Fruit fly (Drosophila melanogaster): Measurements from ENCODE around the gene kat80.
A peak's percentile ranks its signal among the peaks of the same experiment; 100 is the strongest.

Gene kat80

dm6 chrX:16278783-16279182, 2.8 kb upstream of the kat80 start:
- TF ChIP-seq tj (GFP tag; optimal IDR thresholded peaks at IDR 0.05): peak; percentile 70
- peak; percentile 68 for TF ChIP-seq CG12768 (GFP tag; optimal IDR thresholded peaks at IDR 0.05)
- peak; percentile 65 for TF ChIP-seq CG33017 (tag; optimal IDR thresholded peaks at IDR 0.05)
- no peak for TF ChIP-seq cnc (optimal IDR thresholded peaks at IDR 0.05)
- peak; percentile 74 for TF ChIP-seq CG14711 (tag; optimal IDR thresholded peaks at IDR 0.05)
- peak; percentile 20 for TF ChIP-seq Crg-1 (GFP tag; optimal IDR thresholded peaks at IDR 0.05)
- no peak for TF ChIP-seq kay (GFP tag; ENCODE audit: borderline replicate concordance)
- TF ChIP-seq Mnt (GFP tag; optimal IDR thresholded peaks at IDR 0.05): peak; percentile 40
- peak; percentile 80 for TF ChIP-seq CG11617 (GFP tag; optimal IDR thresholded peaks at IDR 0.05)
- peak; percentile 62 for TF ChIP-seq CG5204 (GFP tag; optimal IDR thresholded peaks at IDR 0.05)
- TF ChIP-seq cic (GFP tag; optimal IDR thresholded peaks at IDR 0.05): no peak
- TF ChIP-seq Hr96 (GFP tag; optimal IDR thresholded peaks at IDR 0.05): peak; percentile 81
- TF ChIP-seq toe (GFP tag; optimal IDR thresholded peaks at IDR 0.05): peak; percentile 66
- peak; percentile 81 for TF ChIP-seq CG7045 (GFP tag; optimal IDR thresholded peaks at IDR 0.05)
- peak; percentile 20 for TF ChIP-seq CG1620 (GFP tag; optimal IDR thresholded peaks at IDR 0.05)
- no peak for TF ChIP-seq Clk (GFP tag; optimal IDR thresholded peaks at IDR 0.05)
- peak; percentile 91 for TF ChIP-seq bab1 (GFP tag; optimal IDR thresholded peaks at IDR 0.05)
- peak; percentile 89 for TF ChIP-seq CG7101 (tag; optimal IDR thresholded peaks at IDR 0.05)
- TF ChIP-seq pad (GFP tag; optimal IDR thresholded peaks at IDR 0.05): peak; percentile 58
- TF ChIP-seq ovo (GFP tag; optimal IDR thresholded peaks at IDR 0.05): peak; percentile 61

- TF ChIP-seq Mnt (GFP tag; optimal IDR thresholded peaks at IDR 0.05) (peak; percentile 33), CG1620 (GFP tag; optimal IDR thresholded peaks at IDR 0.05) (peak; percentile 30), CG7101 (tag; optimal IDR thresholded peaks at IDR 0.05) (no peak), cnc (optimal IDR thresholded peaks at IDR 0.05) (peak in 1 of 2 experiments; percentile 59), CG33017 (tag; optimal IDR thresholded peaks at IDR 0.05) (peak; percentile 6), CG5204 (GFP tag; optimal IDR thresholded peaks at IDR 0.05) (no peak), ovo (GFP tag; optimal IDR thresholded peaks at IDR 0.05) (peak; percentile 28)
Measured at dm6 chrX:16277878-16278506, 2.0 kb upstream of the kat80 start, which contains the start of gene eas. eas (plus strand) TSS chrX:16278328.

dm6 chrX:16275168-16275853, 669 bp downstream of the kat80 start:
- TF ChIP-seq ovo (GFP tag; optimal IDR thresholded peaks at IDR 0.05): peak; percentile 48
- no peak for TF ChIP-seq Hr96 (GFP tag; optimal IDR thresholded peaks at IDR 0.05)
- TF ChIP-seq Clk (GFP tag; optimal IDR thresholded peaks at IDR 0.05): no peak
- TF ChIP-seq toe (GFP tag; optimal IDR thresholded peaks at IDR 0.05): no peak
- TF ChIP-seq bab1 (GFP tag; optimal IDR thresholded peaks at IDR 0.05): no peak

- TF ChIP-seq toe (GFP tag; optimal IDR thresholded peaks at IDR 0.05) (peak; percentile 49), CG33017 (tag; optimal IDR thresholded peaks at IDR 0.05) (peak; percentile 36), CG11617 (GFP tag; optimal IDR thresholded peaks at IDR 0.05) (peak; percentile 63), CG5204 (GFP tag; optimal IDR thresholded peaks at IDR 0.05) (peak; percentile 10), ovo (GFP tag; optimal IDR thresholded peaks at IDR 0.05) (peak; percentile 76), tj (GFP tag; optimal IDR thresholded peaks at IDR 0.05) (peak; percentile 22), CG12768 (GFP tag; optimal IDR thresholded peaks at IDR 0.05) (peak; percentile 85), Clk (GFP tag; optimal IDR thresholded peaks at IDR 0.05) (peak; percentile 6), cnc (optimal IDR thresholded peaks at IDR 0.05) (no peak), CG7045 (GFP tag; optimal IDR thresholded peaks at IDR 0.05) (peak; percentile 8), kay (GFP tag; ENCODE audit: borderline replicate concordance) (no peak), pad (GFP tag; optimal IDR thresholded peaks at IDR 0.05) (peak; percentile 74), Crg-1 (GFP tag; optimal IDR thresholded peaks at IDR 0.05) (peak; percentile 84), Hr96 (GFP tag; optimal IDR thresholded peaks at IDR 0.05) (no peak), CG14711 (tag; optimal IDR thresholded peaks at IDR 0.05) (peak; percentile 44), bab1 (GFP tag; optimal IDR thresholded peaks at IDR 0.05) (peak; percentile 70), CG1620 (GFP tag; optimal IDR thresholded peaks at IDR 0.05) (peak; percentile 86), CG7101 (tag; optimal IDR thresholded peaks at IDR 0.05) (peak; percentile 67), cic (GFP tag; optimal IDR thresholded peaks at IDR 0.05) (peak; percentile 53), Mnt (GFP tag; optimal IDR thresholded peaks at IDR 0.05) (peak; percentile 74)
Measured at dm6 chrX:16270795-16271194, 5.2 kb downstream of the kat80 start, which contains the start of gene Mfe2. Mfe2 (plus strand) TSS chrX:16270951.

- TF ChIP-seq CG1620 (GFP tag; optimal IDR thresholded peaks at IDR 0.05): no peak
- TF ChIP-seq cic (GFP tag; optimal IDR thresholded peaks at IDR 0.05): no peak
- TF ChIP-seq Mnt (GFP tag; optimal IDR thresholded peaks at IDR 0.05): no peak
Measured at dm6 chrX:16266437-16266836, 9.5 kb downstream of the kat80 start, which contains the start of gene CG12507. CG12507 (minus strand) TSS chrX:16266537.

- TF ChIP-seq Crg-1 (GFP tag; optimal IDR thresholded peaks at IDR 0.05): no peak
- TF ChIP-seq toe (GFP tag; optimal IDR thresholded peaks at IDR 0.05): no peak
- TF ChIP-seq CG7045 (GFP tag; optimal IDR thresholded peaks at IDR 0.05): no peak
- TF ChIP-seq tj (GFP tag; optimal IDR thresholded peaks at IDR 0.05): no peak
- TF ChIP-seq CG1620 (GFP tag; optimal IDR thresholded peaks at IDR 0.05): no peak
- TF ChIP-seq CG5204 (GFP tag; optimal IDR thresholded peaks at IDR 0.05): no peak
- no peak for TF ChIP-seq Mnt (GFP tag; optimal IDR thresholded peaks at IDR 0.05)
- TF ChIP-seq cnc (optimal IDR thresholded peaks at IDR 0.05): no peak
- no peak for TF ChIP-seq cic (GFP tag; optimal IDR thresholded peaks at IDR 0.05)
- TF ChIP-seq Clk (GFP tag; optimal IDR thresholded peaks at IDR 0.05): no peak
- no peak for TF ChIP-seq pad (GFP tag; optimal IDR thresholded peaks at IDR 0.05)
- no peak for TF ChIP-seq ovo (GFP tag; optimal IDR thresholded peaks at IDR 0.05)
Measured at dm6 chrX:16263415-16263814, 12.6 kb downstream of the kat80 start.
